Worm (Caenorhabditis elegans) whole organism, L3 larva: ENCODE measurements around the gene T25B2.1.
A peak's percentile ranks its signal among the peaks of the same experiment; 100 is the strongest.

Experiments
- R02D3.7 ChIP-seq: fragments of 150-350 bp; optimal IDR thresholded peaks from 2 replicates; lab custom pipeline; 2014; ENCODE audit warnings: missing biosample characterization, missing genetic modification characterization
- ZK546.5 ChIP-seq: sonication (generic microtip); optimal IDR thresholded peaks from 2 replicates; lab custom pipeline; 2017; ENCODE audit warnings: missing biosample characterization, missing genetic modification characterization
- aly-2 ChIP-seq: fragments of 150-350 bp; optimal IDR thresholded peaks from 2 replicates; lab custom pipeline; 2014; ENCODE audit warnings: missing biosample characterization, missing genetic modification characterization
- ama-1 ChIP-seq: fragments of 150-350 bp; optimal IDR thresholded peaks from 2 replicates; lab custom pipeline; 2018
- ceh-16 ChIP-seq: sonication (generic microtip); optimal IDR thresholded peaks from 2 replicates; lab custom pipeline; 2017; ENCODE audit warnings: missing biosample characterization, missing genetic modification characterization
- ceh-28 ChIP-seq: fragments of 150-350 bp; optimal IDR thresholded peaks from 2 replicates; lab custom pipeline; 2014; ENCODE audit warnings: missing biosample characterization, missing genetic modification reagents, missing genetic modification characterization
- ceh-82 ChIP-seq: fragments of 150-350 bp; optimal IDR thresholded peaks from 2 replicates; lab custom pipeline; 2014; ENCODE audit warnings: missing biosample characterization, missing genetic modification characterization
- ceh-9 ChIP-seq: sonication (generic microtip); optimal IDR thresholded peaks from 2 replicates; lab custom pipeline; 2018; ENCODE audit warnings: missing biosample characterization, missing genetic modification characterization
- daf-12 ChIP-seq: fragments of 150-350 bp; optimal IDR thresholded peaks from 2 replicates; lab custom pipeline; 2014; ENCODE audit warnings: missing biosample characterization, missing genetic modification reagents, missing genetic modification characterization
- egl-27 ChIP-seq: sonication (generic microtip); optimal IDR thresholded peaks from 4 replicates; lab custom pipeline; 2017; ENCODE audit warnings: missing biosample characterization, missing genetic modification reagents, missing genetic modification characterization
- egl-5 ChIP-seq: fragments of 150-350 bp; optimal IDR thresholded peaks from 2 replicates; lab custom pipeline; 2017; ENCODE audit warnings: missing biosample characterization, missing genetic modification reagents, missing genetic modification characterization, inconsistent platforms
- elt-1 ChIP-seq: fragments of 150-350 bp; optimal IDR thresholded peaks from 2 replicates; lab custom pipeline; 2014; ENCODE audit warnings: missing biosample characterization, missing genetic modification characterization
- elt-2 ChIP-seq: sonication (generic microtip); optimal IDR thresholded peaks from 2 replicates; lab custom pipeline; 2016; ENCODE audit warnings: missing genetic modification reagents, mild to moderate bottlenecking, missing genetic modification characterization, missing compliant biosample characterization
- elt-3 ChIP-seq, 3 experiments: fragments of 150-350 bp in 1 of 3; sonication (generic microtip) in 2 of 3; optimal IDR thresholded peaks; 2 replicates in 2 of 3; 4 replicates in 1 of 3; lab custom pipeline; 2014 to 2017; ENCODE audit warnings: missing biosample characterization in 3 of 3, missing genetic modification characterization in 3 of 3
- eor-1 ChIP-seq, 2 experiments: fragments of 150-350 bp; optimal IDR thresholded peaks; 2 replicates each; lab custom pipeline; 2014 to 2018; ENCODE audit warnings: missing biosample characterization in 2 of 2, missing genetic modification characterization in 2 of 2
- fkh-10 ChIP-seq: sonication (generic microtip); optimal IDR thresholded peaks from 2 replicates; lab custom pipeline; 2017; ENCODE audit warnings: missing biosample characterization, missing genetic modification reagents, missing genetic modification characterization
- fkh-2 ChIP-seq: fragments of 150-350 bp; optimal IDR thresholded peaks from 2 replicates; lab custom pipeline; 2014; ENCODE audit warnings: missing biosample characterization, missing genetic modification reagents, missing genetic modification characterization
- fos-1 ChIP-seq: fragments of 150-350 bp; optimal IDR thresholded peaks from 2 replicates; lab custom pipeline; 2014; ENCODE audit warnings: missing biosample characterization, missing genetic modification characterization
- hmg-11 ChIP-seq: sonication (generic microtip); optimal IDR thresholded peaks from 2 replicates; lab custom pipeline; 2016; ENCODE audit warnings: missing genetic modification characterization, missing compliant biosample characterization
- jun-1 ChIP-seq: fragments of 150-350 bp; optimal IDR thresholded peaks from 2 replicates; lab custom pipeline; 2014; ENCODE audit warnings: missing biosample characterization, missing genetic modification reagents, missing genetic modification characterization
- lin-15B ChIP-seq: fragments of 150-350 bp; optimal IDR thresholded peaks from 2 replicates; lab custom pipeline; 2014; ENCODE audit warnings: missing biosample characterization, missing genetic modification characterization
- lin-39 ChIP-seq: fragments of 150-350 bp; optimal IDR thresholded peaks from 2 replicates; lab custom pipeline; 2018; ENCODE audit warnings: missing biosample characterization, missing genetic modification reagents, missing genetic modification characterization
- lsy-12 ChIP-seq: sonication (generic microtip); optimal IDR thresholded peaks from 2 replicates; lab custom pipeline; 2016; ENCODE audit warnings: mild to moderate bottlenecking, missing genetic modification characterization, missing compliant biosample characterization
- mdl-1 ChIP-seq: fragments of 150-350 bp; optimal IDR thresholded peaks from 2 replicates; lab custom pipeline; 2014; ENCODE audit warnings: missing biosample characterization, missing genetic modification characterization
- mml-1 ChIP-seq: fragments of 150-350 bp; sonication (generic microtip); optimal IDR thresholded peaks from 3 replicates; lab custom pipeline; 2014; ENCODE audit warnings: missing biosample characterization, missing genetic modification characterization
- nfya-1 ChIP-seq: sonication (generic microtip); optimal IDR thresholded peaks from 2 replicates; lab custom pipeline; 2017; ENCODE audit warnings: missing genetic modification characterization, mild to moderate bottlenecking, missing compliant biosample characterization, antibody characterized with exemption, moderate library complexity; ENCODE audit not compliant: insufficient read depth
- nhr-11 ChIP-seq: fragments of 150-350 bp; optimal IDR thresholded peaks from 2 replicates; lab custom pipeline; 2014; ENCODE audit warnings: missing biosample characterization, missing genetic modification characterization
- nhr-12 ChIP-seq: fragments of 150-350 bp; optimal IDR thresholded peaks from 2 replicates; lab custom pipeline; 2014; ENCODE audit warnings: missing biosample characterization, missing genetic modification characterization
- nhr-23 ChIP-seq: fragments of 150-350 bp; optimal IDR thresholded peaks from 2 replicates; lab custom pipeline; 2014; ENCODE audit warnings: missing biosample characterization, missing genetic modification reagents, missing genetic modification characterization
- nhr-237 ChIP-seq: fragments of 150-350 bp; optimal IDR thresholded peaks from 2 replicates; lab custom pipeline; 2014; ENCODE audit warnings: missing biosample characterization, missing genetic modification characterization
- nhr-25 ChIP-seq: sonication (generic microtip); optimal IDR thresholded peaks from 2 replicates; lab custom pipeline; 2017; ENCODE audit warnings: missing biosample characterization, missing genetic modification characterization
- nhr-28 ChIP-seq: fragments of 150-350 bp; optimal IDR thresholded peaks from 2 replicates; lab custom pipeline; 2014; ENCODE audit warnings: missing biosample characterization, missing genetic modification characterization
- nhr-43 ChIP-seq: sonication (generic microtip); optimal IDR thresholded peaks from 2 replicates; lab custom pipeline; 2016; ENCODE audit warnings: mild to moderate bottlenecking, missing genetic modification characterization, missing compliant biosample characterization; ENCODE audit not compliant: poor library complexity, severe bottlenecking
- nhr-67 ChIP-seq: fragments of 150-350 bp; optimal IDR thresholded peaks from 2 replicates; lab custom pipeline; 2014; ENCODE audit warnings: missing biosample characterization, missing genetic modification characterization
- nhr-76 ChIP-seq: fragments of 150-350 bp; sonication (generic microtip); optimal IDR thresholded peaks from 5 replicates; lab custom pipeline; 2014; ENCODE audit warnings: missing biosample characterization, missing genetic modification characterization
- nhr-77 ChIP-seq: fragments of 150-350 bp; optimal IDR thresholded peaks from 2 replicates; lab custom pipeline; 2014; ENCODE audit warnings: missing biosample characterization, missing genetic modification characterization
- pha-4 ChIP-seq: fragments of 150-350 bp; optimal IDR thresholded peaks from 2 replicates; lab custom pipeline; 2014; ENCODE audit warnings: missing biosample characterization, missing genetic modification reagents, missing genetic modification characterization
- pqm-1 ChIP-seq: fragments of 150-350 bp; optimal IDR thresholded peaks from 2 replicates; lab custom pipeline; 2017; ENCODE audit warnings: missing biosample characterization, missing genetic modification characterization, inconsistent platforms
- sea-2 ChIP-seq: fragments of 150-350 bp; sonication (generic microtip); optimal IDR thresholded peaks from 4 replicates; lab custom pipeline; 2014; ENCODE audit warnings: missing biosample characterization, missing genetic modification reagents, missing genetic modification characterization
- skn-1 ChIP-seq: fragments of 150-350 bp; optimal IDR thresholded peaks from 2 replicates; lab custom pipeline; 2014; ENCODE audit warnings: missing biosample characterization, missing genetic modification characterization
- snpc-4 ChIP-seq: fragments of 150-350 bp; optimal IDR thresholded peaks from 2 replicates; lab custom pipeline; 2014; ENCODE audit warnings: missing biosample characterization, missing genetic modification characterization
- tbx-2 ChIP-seq: sonication (generic microtip); optimal IDR thresholded peaks from 2 replicates; lab custom pipeline; 2016; ENCODE audit warnings: mild to moderate bottlenecking, missing genetic modification characterization, missing compliant biosample characterization
- unc-39 ChIP-seq: sonication (generic microtip); optimal IDR thresholded peaks from 4 replicates; lab custom pipeline; 2017; ENCODE audit warnings: missing biosample characterization, missing genetic modification characterization
- unc-62 ChIP-seq: fragments of 150-350 bp; sonication (generic microtip); optimal IDR thresholded peaks from 4 replicates; lab custom pipeline; 2014; ENCODE audit warnings: missing biosample characterization, missing genetic modification reagents, missing genetic modification characterization
- zag-1 ChIP-seq: fragments of 150-350 bp; optimal IDR thresholded peaks from 2 replicates; lab custom pipeline; 2014; ENCODE audit warnings: missing biosample characterization, missing genetic modification characterization
- ztf-11 ChIP-seq: fragments of 150-350 bp; optimal IDR thresholded peaks from 2 replicates; lab custom pipeline; 2014; ENCODE audit warnings: missing biosample characterization, missing genetic modification characterization
- ztf-4 ChIP-seq: fragments of 150-350 bp; optimal IDR thresholded peaks from 2 replicates; lab custom pipeline; 2014; ENCODE audit warnings: missing biosample characterization, missing genetic modification characterization

The T25B2.1 gene

ce11 chrX:6206305-6206704, 32.5 kb downstream of the T25B2.1 start, which contains the start of gene mtp-18:
Gene mtp-18 (minus strand): TSS chrX:6206405.
- TF ChIP-seq zag-1, result no peak
- TF ChIP-seq pqm-1 (tag; lab: Kevin White, UChicago), result no peak
- TF ChIP-seq nhr-23 (tag; lab: Kevin White, UChicago), result no peak
- TF ChIP-seq jun-1 (tag; lab: Kevin White, UChicago), result no peak
- TF ChIP-seq aly-2 (tag; lab: Kevin White, UChicago), result no peak
- no peak for TF ChIP-seq ztf-4 (tag; lab: Kevin White, UChicago)
- no peak for TF ChIP-seq R02D3.7 (tag; lab: Kevin White, UChicago)
- no peak for TF ChIP-seq mdl-1 (tag; lab: Kevin White, UChicago)
- TF ChIP-seq ceh-28 (tag; lab: Kevin White, UChicago), result no peak
- TF ChIP-seq ztf-11, result no peak
- TF ChIP-seq hmg-11 (tag; lab: Kevin White, UChicago), result no peak
- no peak for TF ChIP-seq nhr-76

ce11 chrX:6207687-6208088, 33.9 kb downstream of the T25B2.1 start, which contains the start of gene T13C5.6:
Gene T13C5.6 (minus strand): TSS chrX:6207687.
- peak; percentile 94 for TF ChIP-seq lin-39 (tag; lab: Kevin White, UChicago)
- TF ChIP-seq nhr-12 (tag; lab: Kevin White, UChicago), result no peak
- TF ChIP-seq mdl-1 (tag; lab: Kevin White, UChicago), result no peak
- TF ChIP-seq snpc-4 (tag; lab: Kevin White, UChicago), result peak; percentile 68
- peak; percentile 39 for TF ChIP-seq pqm-1 (tag; lab: Kevin White, UChicago)
- no peak for TF ChIP-seq nhr-67
- peak; percentile 40 for TF ChIP-seq R02D3.7 (tag; lab: Kevin White, UChicago)
- TF ChIP-seq aly-2 (tag; lab: Kevin White, UChicago), result peak; percentile 48
- no peak for TF ChIP-seq ceh-9 (tag; lab: Kevin White, UChicago)
- peak; percentile 81 for TF ChIP-seq ztf-4 (tag; lab: Kevin White, UChicago)
- peak; percentile 74 for TF ChIP-seq elt-2 (tag; lab: Kevin White, UChicago)
- TF ChIP-seq nhr-77 (tag; lab: Kevin White, UChicago), result peak; percentile 24
- TF ChIP-seq ZK546.5 (tag; lab: Kevin White, UChicago), result no peak
- peak; percentile 70 for TF ChIP-seq egl-27
- TF ChIP-seq nhr-43 (tag; lab: Kevin White, UChicago), result peak; percentile 95
- peak; percentile 3 for TF ChIP-seq zag-1
- peak; percentile 60 for TF ChIP-seq lin-15B (tag; lab: Kevin White, UChicago)
- TF ChIP-seq daf-12 (tag; lab: Kevin White, UChicago), result no peak
- TF ChIP-seq fkh-2 (tag; lab: Kevin White, UChicago), result peak; percentile 28
- TF ChIP-seq jun-1 (tag; lab: Kevin White, UChicago), result peak; percentile 81
- no peak for TF ChIP-seq nhr-28 (tag; lab: Kevin White, UChicago)
- peak; percentile 95 for TF ChIP-seq egl-5 (tag; lab: Kevin White, UChicago)
- TF ChIP-seq ceh-82 (tag; lab: Kevin White, UChicago), result peak; percentile 64
- TF ChIP-seq mml-1 (tag; lab: Kevin White, UChicago), result no peak
- peak; percentile 87 for TF ChIP-seq pha-4 (tag; lab: Kevin White, UChicago)
- peak; percentile 34 for TF ChIP-seq unc-62
- peak; percentile 85 for TF ChIP-seq tbx-2 (tag; lab: Kevin White, UChicago)
- TF ChIP-seq unc-39 (tag; lab: Kevin White, UChicago), result peak; percentile 6
- TF ChIP-seq ceh-28 (tag; lab: Kevin White, UChicago), result peak; percentile 70
- no peak for TF ChIP-seq eor-1 (tag; optimal IDR thresholded peaks at IDR 0.05; lab: Kevin White, UChicago)
- TF ChIP-seq sea-2 (GFP tag; lab: Kevin White, UChicago), result peak; percentile 35
- TF ChIP-seq lsy-12 (tag; lab: Kevin White, UChicago), result peak; percentile 93
- TF ChIP-seq ztf-11, result no peak
- TF ChIP-seq elt-3 (tag; optimal IDR thresholded peaks at IDR 0.05; lab: Kevin White, UChicago), result peak in 2 of 3 experiments; percentile 18 to 88
- TF ChIP-seq ceh-16 (tag; lab: Kevin White, UChicago), result peak; percentile 69
- TF ChIP-seq elt-1 (tag; lab: Kevin White, UChicago), result no peak
- peak; percentile 89 for TF ChIP-seq nfya-1 (tag; lab: Kevin White, UChicago)
- TF ChIP-seq nhr-25 (tag; lab: Kevin White, UChicago), result peak; percentile 88
- peak; percentile 73 for TF ChIP-seq nhr-23 (tag; lab: Kevin White, UChicago)
- TF ChIP-seq nhr-11 (tag; lab: Kevin White, UChicago), result peak; percentile 11
- peak; percentile 20 for TF ChIP-seq fkh-10 (GFP tag; lab: Kevin White, UChicago)
- peak; percentile 39 for TF ChIP-seq nhr-76
- peak; percentile 99 for TF ChIP-seq hmg-11 (tag; lab: Kevin White, UChicago)
- TF ChIP-seq fos-1 (tag; lab: Kevin White, UChicago), result peak; percentile 52
- TF ChIP-seq ama-1 (lab: Kevin White, UChicago), result no peak
- TF ChIP-seq skn-1, result peak; percentile 91
- TF ChIP-seq nhr-237, result no peak
- TF ChIP-seq, all 47 proteins: peak for 34
